Worm (Caenorhabditis elegans) whole organism, L1 larva: ENCODE results near the gene cdc-25.2.

ENCODE experiments used
- ceh-82 ChIP-seq, 3 experiments: fragments of 150-350 bp in 1 of 3; sonication (generic microtip) in 2 of 3; optimal IDR thresholded peaks; 2 replicates each; lab custom pipeline; 2014 to 2017; ENCODE audit warnings: missing biosample characterization in 3 of 3, missing genetic modification characterization in 3 of 3
- dpl-1 ChIP-seq, 3 experiments: fragments of 150-350 bp in 2 of 3; sonication (generic microtip) in 1 of 3; optimal IDR thresholded peaks; 2 replicates each; lab custom pipeline; 2014 to 2017; ENCODE audit warnings: missing biosample characterization in 3 of 3, missing genetic modification characterization in 3 of 3, missing genetic modification reagents in 3 of 3
- lin-14 ChIP-seq: fragments of 200-800 bp; sonication (Bioruptor generic); optimal IDR thresholded peaks from 2 replicates; lab custom pipeline; 2018; ENCODE audit warnings: mild to moderate bottlenecking, missing genetic modification characterization, moderate library complexity, missing compliant biosample characterization
- nhr-12 ChIP-seq: sonication (generic microtip); optimal IDR thresholded peaks from 2 replicates; lab custom pipeline; 2017; ENCODE audit warnings: missing biosample characterization, missing genetic modification characterization
- nhr-85 ChIP-seq: sonication (generic microtip); peaks from one replicate; lab custom pipeline; 2016; ENCODE audit warnings: missing genetic modification characterization, inconsistent platforms, missing compliant biosample characterization
- pag-3 ChIP-seq: sonication (generic microtip); optimal IDR thresholded peaks from 2 replicates; lab custom pipeline; 2017; ENCODE audit warnings: missing genetic modification characterization, mild to moderate bottlenecking, missing compliant biosample characterization, antibody characterized with exemption, borderline replicate concordance; ENCODE audit not compliant: insufficient read depth
- pax-3 ChIP-seq: fragments of 200-800 bp; sonication (Bioruptor generic); optimal IDR thresholded peaks from 2 replicates; lab custom pipeline; 2018; ENCODE audit warnings: mild to moderate bottlenecking, missing genetic modification characterization, moderate library complexity, missing compliant biosample characterization
- pqm-1 ChIP-seq: sonication (generic microtip); optimal IDR thresholded peaks from 3 replicates; lab custom pipeline; 2017; ENCODE audit warnings: missing biosample characterization, missing genetic modification characterization
- zag-1 ChIP-seq: fragments of 150-350 bp; optimal IDR thresholded peaks from 2 replicates; lab custom pipeline; 2014; ENCODE audit warnings: missing biosample characterization, missing genetic modification characterization
- ztf-11 ChIP-seq, 2 experiments: sonication (generic microtip); optimal IDR thresholded peaks; 2 replicates each; lab custom pipeline; 2016 to 2017; ENCODE audit warnings: missing genetic modification characterization in 2 of 2, missing biosample characterization in 1 of 2, missing compliant biosample characterization in 1 of 2

ce11 chrV:1558113-1558512 lies 8.8 kb upstream of the cdc-25.2 start:
- no peak for TF ChIP-seq ztf-11 (tag; optimal IDR thresholded peaks at IDR 0.05; lab: Kevin White, UChicago)
- TF ChIP-seq nhr-12 (tag; lab: Kevin White, UChicago): no peak
- no peak for TF ChIP-seq pax-3 (tag; lab: Kevin White, UChicago)
- no peak for TF ChIP-seq zag-1
- TF ChIP-seq lin-14 (GFP tag; lab: Kevin White, UChicago): no peak
- TF ChIP-seq ceh-82 (tag; optimal IDR thresholded peaks at IDR 0.05; lab: Kevin White, UChicago): no peak
- no peak for TF ChIP-seq dpl-1 (GFP tag; optimal IDR thresholded peaks at IDR 0.05; lab: Kevin White, UChicago)
- no peak for TF ChIP-seq pqm-1
- no peak for TF ChIP-seq pag-3 (tag; lab: Kevin White, UChicago)
- no peak for TF ChIP-seq nhr-85 (tag; lab: Kevin White, UChicago)
